Worm (Caenorhabditis elegans) whole organism, young adult: ENCODE results near the gene H02F09.3.

Experiments used
- F49E8.2 ChIP-seq: sonication (generic microtip); optimal IDR thresholded peaks from 3 replicates; lab custom pipeline; 2017; ENCODE audit warnings: missing genetic modification characterization, mild to moderate bottlenecking, missing compliant biosample characterization, antibody characterized with exemption, moderate library complexity; ENCODE audit not compliant: insufficient read depth
- K12H6.12 ChIP-seq: fragments of 200-800 bp; sonication (Bioruptor generic); optimal IDR thresholded peaks from 2 replicates; lab custom pipeline; 2018; ENCODE audit warnings: mild to moderate bottlenecking, missing genetic modification characterization, missing compliant biosample characterization
- ama-1 ChIP-seq, 3 experiments: fragments of 150-350 bp in 1 of 3; sonication (generic microtip) in 2 of 3; optimal IDR thresholded peaks; 2 replicates each; lab custom pipeline; 2014 to 2018; ENCODE audit warnings: missing biosample characterization in 2 of 3, missing genetic modification characterization in 2 of 3, missing genetic modification reagents in 2 of 3
- aptf-3 ChIP-seq: fragments of 200-800 bp; sonication (Bioruptor generic); IDR thresholded peaks from 2 replicates; pipeline ENCODE4 v1.3.6; 2022; ENCODE audit warnings: missing genetic modification characterization, missing compliant biosample characterization
- ceh-27 ChIP-seq: fragments of 200-800 bp; sonication (Bioruptor generic); optimal IDR thresholded peaks from 2 replicates; lab custom pipeline; 2018; ENCODE audit warnings: mild to moderate bottlenecking, missing genetic modification characterization, moderate library complexity, missing compliant biosample characterization
- ceh-91 ChIP-seq: fragments of 200-800 bp; sonication (Bioruptor generic); IDR thresholded peaks from 2 replicates; pipeline ENCODE4 v1.3.6; 2022; ENCODE audit warnings: missing genetic modification reagents, missing genetic modification characterization, missing compliant biosample characterization
- dpl-1 ChIP-seq: fragments of 150-350 bp; optimal IDR thresholded peaks from 2 replicates; lab custom pipeline; 2014; ENCODE audit warnings: missing biosample characterization, missing genetic modification reagents, missing genetic modification characterization
- hlh-26 ChIP-seq: fragments of 200-800 bp; sonication (Bioruptor generic); conservative IDR thresholded peaks from 2 replicates; pipeline ENCODE4 v1.3.6; 2022; ENCODE audit warnings: missing genetic modification reagents, missing genetic modification characterization, missing compliant biosample characterization
- lin-35 ChIP-seq, 3 experiments: fragments of 150-350 bp in 2 of 3; sonication (generic microtip) in 1 of 3; optimal IDR thresholded peaks; 2 replicates each; lab custom pipeline; 2014 to 2018; ENCODE audit warnings: missing biosample characterization in 3 of 3, missing genetic modification characterization in 3 of 3, missing genetic modification reagents in 3 of 3
- lir-1 ChIP-seq: fragments of 200-800 bp; sonication (Bioruptor generic); conservative IDR thresholded peaks from 2 replicates; pipeline ENCODE4 v1.3.6; 2022; ENCODE audit warnings: missing genetic modification reagents, missing genetic modification characterization, missing compliant biosample characterization
- mel-28 ChIP-seq: sonication (generic microtip); optimal IDR thresholded peaks from 2 replicates; lab custom pipeline; 2016; ENCODE audit warnings: borderline replicate concordance, mild to moderate bottlenecking, missing genetic modification characterization, missing compliant biosample characterization
- unc-62 ChIP-seq: fragments of 150-350 bp; optimal IDR thresholded peaks from 2 replicates; lab custom pipeline; 2014; ENCODE audit warnings: missing biosample characterization, missing genetic modification reagents, missing genetic modification characterization
- ztf-3 ChIP-seq: fragments of 200-800 bp; sonication (Bioruptor generic); optimal IDR thresholded peaks from 2 replicates; lab custom pipeline; 2018; ENCODE audit warnings: mild to moderate bottlenecking, missing genetic modification characterization, missing compliant biosample characterization

DNA sequence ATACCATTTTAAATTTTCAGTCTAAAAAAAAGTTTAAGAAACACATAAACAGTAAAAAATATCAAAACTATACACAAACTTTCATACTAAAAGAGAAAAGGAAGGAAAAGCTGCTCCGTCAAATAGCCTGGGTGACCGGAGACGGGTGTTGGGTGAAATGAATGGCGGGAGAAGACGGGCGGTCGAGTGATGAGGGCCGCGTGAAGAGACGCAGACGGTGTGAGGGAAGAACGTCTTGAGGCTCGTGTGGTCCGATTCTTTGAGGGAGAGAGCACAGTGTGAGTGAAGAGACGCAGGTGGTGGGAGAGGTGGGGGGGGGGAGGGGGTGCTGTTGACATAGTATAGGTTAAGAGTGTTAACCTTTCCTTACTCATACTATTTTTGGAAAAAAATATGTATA, 39.5 kb upstream of the H02F09.3 start:
- no peak for TF ChIP-seq ceh-27
- TF ChIP-seq ama-1 (optimal IDR thresholded peaks at IDR 0.05; lab: Kevin White, UChicago): no peak
- TF ChIP-seq ama-1 (GFP tag; optimal IDR thresholded peaks at IDR 0.05; lab: Kevin White, UChicago): no peak
- TF ChIP-seq ztf-3: no peak
- TF ChIP-seq ceh-91 (GFP tag; lab: Robert Waterston, UW): no peak
- no peak for TF ChIP-seq F49E8.2
- TF ChIP-seq lin-35 (GFP tag; optimal IDR thresholded peaks at IDR 0.05; lab: Kevin White, UChicago): no peak
- no peak for TF ChIP-seq unc-62 (GFP tag; lab: Kevin White, UChicago)
- no peak for TF ChIP-seq aptf-3 (GFP tag; lab: Robert Waterston, UW)
- no peak for TF ChIP-seq K12H6.12 (tag; lab: Kevin White, UChicago)
- no peak for TF ChIP-seq lir-1 (GFP tag; lab: Robert Waterston, UW)
- TF ChIP-seq dpl-1: no peak
- no peak for TF ChIP-seq mel-28 (tag; lab: Kevin White, UChicago)
- no peak for TF ChIP-seq hlh-26
